Worm (Caenorhabditis elegans) whole organism, young adult: ENCODE results near the gene rab-39.

Experiments
- B0019.2 ChIP-seq: fragments of 200-800 bp; sonication (Bioruptor generic); conservative IDR thresholded peaks from 2 replicates; pipeline ENCODE4 v1.3.6; 2022; ENCODE audit warnings: missing genetic modification reagents, missing genetic modification characterization, missing compliant biosample characterization
- B0261.1 ChIP-seq: sonication (generic microtip); optimal IDR thresholded peaks from 2 replicates; lab custom pipeline; 2016; ENCODE audit warnings: mild to moderate bottlenecking, missing genetic modification characterization, moderate library complexity, missing compliant biosample characterization
- D2030.7 ChIP-seq: fragments of 200-800 bp; sonication (Bioruptor generic); IDR thresholded peaks from 2 replicates; pipeline ENCODE4 v1.3.6; 2022; ENCODE audit warnings: missing genetic modification reagents, missing genetic modification characterization, missing compliant biosample characterization
- F10E7.11 ChIP-seq: sonication (generic microtip); optimal IDR thresholded peaks from 2 replicates; lab custom pipeline; 2017; ENCODE audit warnings: mild to moderate bottlenecking, missing genetic modification characterization, moderate library complexity, missing compliant biosample characterization
- F49E8.2 ChIP-seq: sonication (generic microtip); optimal IDR thresholded peaks from 3 replicates; lab custom pipeline; 2017; ENCODE audit warnings: missing genetic modification characterization, mild to moderate bottlenecking, missing compliant biosample characterization, antibody characterized with exemption, moderate library complexity; ENCODE audit not compliant: insufficient read depth
- K12H6.12 ChIP-seq: fragments of 200-800 bp; sonication (Bioruptor generic); optimal IDR thresholded peaks from 2 replicates; lab custom pipeline; 2018; ENCODE audit warnings: mild to moderate bottlenecking, missing genetic modification characterization, missing compliant biosample characterization
- T07F8.4 ChIP-seq: sonication (generic microtip); optimal IDR thresholded peaks from 2 replicates; lab custom pipeline; 2016; ENCODE audit warnings: mild to moderate bottlenecking, missing genetic modification characterization, moderate library complexity, missing compliant biosample characterization
- T26A5.8 ChIP-seq: sonication (generic microtip); optimal IDR thresholded peaks from 2 replicates; lab custom pipeline; 2016; ENCODE audit warnings: missing genetic modification characterization, missing compliant biosample characterization
- Y53G8AR.9 ChIP-seq: fragments of 200-800 bp; sonication (Bioruptor generic); conservative IDR thresholded peaks from 2 replicates; pipeline ENCODE4 v1.3.6; 2022; ENCODE audit warnings: missing genetic modification reagents, missing genetic modification characterization, missing compliant biosample characterization
- Y56A3A.18 ChIP-seq: fragments of 200-800 bp; sonication (Bioruptor generic); IDR thresholded peaks from 2 replicates; pipeline ENCODE4 v1.3.6; 2022; ENCODE audit warnings: missing genetic modification reagents, missing genetic modification characterization, missing compliant biosample characterization
- Y67H2A.10 ChIP-seq: fragments of 200-800 bp; sonication (Bioruptor generic); conservative IDR thresholded peaks from 2 replicates; pipeline ENCODE4 v1.3.6; 2022; ENCODE audit warnings: missing genetic modification reagents, missing genetic modification characterization, missing compliant biosample characterization
- ZK185.1 ChIP-seq: sonication (generic microtip); optimal IDR thresholded peaks from 2 replicates; lab custom pipeline; 2016; ENCODE audit warnings: mild to moderate bottlenecking, missing genetic modification characterization, missing compliant biosample characterization; ENCODE audit not compliant: poor library complexity, severe bottlenecking
- aptf-3 ChIP-seq: fragments of 200-800 bp; sonication (Bioruptor generic); IDR thresholded peaks from 2 replicates; pipeline ENCODE4 v1.3.6; 2022; ENCODE audit warnings: missing genetic modification characterization, missing compliant biosample characterization
- bed-2 ChIP-seq: fragments of 200-800 bp; sonication (Bioruptor generic); IDR thresholded peaks from 2 replicates; pipeline ENCODE4 v1.3.6; 2022; ENCODE audit warnings: missing genetic modification reagents, missing genetic modification characterization, missing compliant biosample characterization
- ccch-3 ChIP-seq: fragments of 200-800 bp; sonication (Bioruptor generic); optimal IDR thresholded peaks from 2 replicates; lab custom pipeline; 2018; ENCODE audit warnings: mild to moderate bottlenecking, missing genetic modification characterization, missing compliant biosample characterization
- cebp-1 ChIP-seq, 2 experiments: fragments of 200-800 bp in 1 of 2; sonication (Bioruptor generic) in 1 of 2; sonication (generic microtip) in 1 of 2; IDR thresholded peaks in 1 of 2; optimal IDR thresholded peaks in 1 of 2; 2 replicates each; pipeline versions ENCODE4 v1.3.6 to Lab custom; 2017 to 2022; ENCODE audit warnings: missing compliant biosample characterization in 2 of 2, missing genetic modification characterization in 2 of 2, mild to moderate bottlenecking in 1 of 2, missing genetic modification reagents in 1 of 2, moderate library complexity in 1 of 2
- cebp-2 ChIP-seq: fragments of 200-800 bp; sonication (Bioruptor generic); IDR thresholded peaks from 2 replicates; pipeline ENCODE4 v1.3.6; 2022; ENCODE audit warnings: missing genetic modification characterization, missing compliant biosample characterization
- ceh-27 ChIP-seq: fragments of 200-800 bp; sonication (Bioruptor generic); optimal IDR thresholded peaks from 2 replicates; lab custom pipeline; 2018; ENCODE audit warnings: mild to moderate bottlenecking, missing genetic modification characterization, moderate library complexity, missing compliant biosample characterization
- ceh-79 ChIP-seq: sonication (generic microtip); optimal IDR thresholded peaks from 2 replicates; lab custom pipeline; 2017; ENCODE audit warnings: mild to moderate bottlenecking, missing genetic modification characterization, missing compliant biosample characterization
- ceh-91 ChIP-seq: fragments of 200-800 bp; sonication (Bioruptor generic); IDR thresholded peaks from 2 replicates; pipeline ENCODE4 v1.3.6; 2022; ENCODE audit warnings: missing genetic modification reagents, missing genetic modification characterization, missing compliant biosample characterization
- die-1 ChIP-seq: sonication (generic microtip); optimal IDR thresholded peaks from 2 replicates; lab custom pipeline; 2016; ENCODE audit warnings: missing genotype, mild to moderate bottlenecking, missing genetic modification characterization, missing compliant biosample characterization
- dox-1 ChIP-seq: fragments of 200-800 bp; sonication (Bioruptor generic); IDR thresholded peaks from 2 replicates; pipeline ENCODE4 v1.3.6; 2022; ENCODE audit warnings: missing genetic modification reagents, missing genetic modification characterization, missing compliant biosample characterization
- dpff-1 ChIP-seq: sonication (generic microtip); optimal IDR thresholded peaks from 2 replicates; lab custom pipeline; 2017; ENCODE audit warnings: mild to moderate bottlenecking, missing genetic modification characterization, missing compliant biosample characterization
- egl-44 ChIP-seq: fragments of 200-800 bp; sonication (Bioruptor generic); IDR thresholded peaks from 2 replicates; pipeline ENCODE4 v1.3.6; 2022; ENCODE audit warnings: missing genetic modification reagents, missing genetic modification characterization, missing compliant biosample characterization
- fkh-3 ChIP-seq: sonication (generic microtip); optimal IDR thresholded peaks from 2 replicates; lab custom pipeline; 2016; ENCODE audit warnings: mild to moderate bottlenecking, missing genetic modification characterization, missing compliant biosample characterization
- him-1 ChIP-seq: sonication (generic microtip); optimal IDR thresholded peaks from 2 replicates; lab custom pipeline; 2016; ENCODE audit warnings: missing genotype, missing genetic modification reagents, missing genetic modification characterization, missing compliant biosample characterization
- hlh-26 ChIP-seq: fragments of 200-800 bp; sonication (Bioruptor generic); conservative IDR thresholded peaks from 2 replicates; pipeline ENCODE4 v1.3.6; 2022; ENCODE audit warnings: missing genetic modification reagents, missing genetic modification characterization, missing compliant biosample characterization
- lin-26 ChIP-seq: fragments of 200-800 bp; sonication (Bioruptor generic); IDR thresholded peaks from 2 replicates; pipeline ENCODE4 v1.3.6; 2022; ENCODE audit warnings: missing genetic modification reagents, missing genetic modification characterization, missing compliant biosample characterization
- lin-35 ChIP-seq, 3 experiments: fragments of 150-350 bp in 2 of 3; sonication (generic microtip) in 1 of 3; optimal IDR thresholded peaks; 2 replicates each; lab custom pipeline; 2014 to 2018; ENCODE audit warnings: missing biosample characterization in 3 of 3, missing genetic modification characterization in 3 of 3, missing genetic modification reagents in 3 of 3
- lin-54 ChIP-seq: fragments of 200-800 bp; sonication (Bioruptor generic); optimal IDR thresholded peaks from 2 replicates; lab custom pipeline; 2018; ENCODE audit warnings: mild to moderate bottlenecking, missing genetic modification characterization, missing compliant biosample characterization
- madf-10 ChIP-seq: sonication (generic microtip); optimal IDR thresholded peaks from 2 replicates; lab custom pipeline; 2016; ENCODE audit warnings: mild to moderate bottlenecking, missing genetic modification characterization, missing compliant biosample characterization
- mcd-1 ChIP-seq: fragments of 200-800 bp; sonication (Bioruptor generic); IDR thresholded peaks from 2 replicates; pipeline ENCODE4 v1.3.6; 2022; ENCODE audit warnings: missing genetic modification reagents, missing genetic modification characterization, missing compliant biosample characterization
- mxl-1 ChIP-seq: sonication (generic microtip); optimal IDR thresholded peaks from 2 replicates; lab custom pipeline; 2016; ENCODE audit warnings: missing genetic modification characterization, missing compliant biosample characterization
- nfyb-1 ChIP-seq: fragments of 200-800 bp; sonication (Bioruptor generic); IDR thresholded peaks from 2 replicates; pipeline ENCODE4 v1.3.6; 2022; ENCODE audit warnings: missing genetic modification reagents, missing genetic modification characterization, missing compliant biosample characterization
- nhr-27 ChIP-seq: fragments of 200-800 bp; sonication (Bioruptor generic); optimal IDR thresholded peaks from 2 replicates; lab custom pipeline; 2018; ENCODE audit warnings: mild to moderate bottlenecking, missing genetic modification characterization, moderate library complexity, missing compliant biosample characterization
- nhr-80 ChIP-seq: sonication (generic microtip); optimal IDR thresholded peaks from 2 replicates; lab custom pipeline; 2016; ENCODE audit warnings: missing genetic modification characterization, missing compliant biosample characterization
- nhr-90 ChIP-seq: sonication (generic microtip); optimal IDR thresholded peaks from 2 replicates; lab custom pipeline; 2016; ENCODE audit warnings: missing genotype, mild to moderate bottlenecking, missing genetic modification characterization, missing compliant biosample characterization
- pbrm-1 ChIP-seq: fragments of 200-800 bp; sonication (Bioruptor generic); IDR thresholded peaks from 2 replicates; pipeline ENCODE4 v1.3.6; 2022; ENCODE audit warnings: missing genetic modification reagents, missing genetic modification characterization, missing compliant biosample characterization
- rcor-1 ChIP-seq: fragments of 200-800 bp; sonication (Bioruptor generic); IDR thresholded peaks from 2 replicates; pipeline ENCODE4 v1.3.6; 2022; ENCODE audit warnings: missing genetic modification reagents, missing genetic modification characterization, missing compliant biosample characterization
- sdz-38 ChIP-seq: sonication (generic microtip); optimal IDR thresholded peaks from 2 replicates; lab custom pipeline; 2016; ENCODE audit warnings: missing genotype, missing genetic modification characterization, missing compliant biosample characterization
- sea-2 ChIP-seq: fragments of 200-800 bp; sonication (Bioruptor generic); IDR thresholded peaks from 2 replicates; pipeline ENCODE4 v1.3.6; 2022; ENCODE audit warnings: missing genetic modification characterization, missing compliant biosample characterization
- somi-1 ChIP-seq: fragments of 200-800 bp; sonication (Bioruptor generic); optimal IDR thresholded peaks from 2 replicates; lab custom pipeline; 2018; ENCODE audit warnings: mild to moderate bottlenecking, missing genetic modification characterization, missing compliant biosample characterization
- tbx-9 ChIP-seq: sonication (generic microtip); optimal IDR thresholded peaks from 2 replicates; lab custom pipeline; 2016; ENCODE audit warnings: borderline replicate concordance, missing genetic modification characterization, inconsistent platforms, missing compliant biosample characterization
- unc-62 ChIP-seq: fragments of 150-350 bp; optimal IDR thresholded peaks from 2 replicates; lab custom pipeline; 2014; ENCODE audit warnings: missing biosample characterization, missing genetic modification reagents, missing genetic modification characterization
- zfh-2 ChIP-seq: fragments of 200-800 bp; sonication (Bioruptor generic); conservative IDR thresholded peaks from 2 replicates; pipeline ENCODE4 v1.3.6; 2022; ENCODE audit warnings: missing genetic modification reagents, missing genetic modification characterization, missing compliant biosample characterization
- ztf-18 ChIP-seq: sonication (generic microtip); optimal IDR thresholded peaks from 2 replicates; lab custom pipeline; 2016; ENCODE audit warnings: missing genotype, mild to moderate bottlenecking, missing genetic modification characterization, missing compliant biosample characterization
- ztf-22 ChIP-seq: fragments of 200-800 bp; sonication (Bioruptor generic); optimal IDR thresholded peaks from 2 replicates; lab custom pipeline; 2018; ENCODE audit warnings: mild to moderate bottlenecking, missing genetic modification characterization, moderate library complexity, missing compliant biosample characterization
- ztf-28 ChIP-seq: fragments of 200-800 bp; sonication (Bioruptor generic); IDR thresholded peaks from 2 replicates; pipeline ENCODE4 v1.3.6; 2022; ENCODE audit warnings: missing genetic modification reagents, missing genetic modification characterization, missing compliant biosample characterization
- ztf-6 ChIP-seq: fragments of 200-800 bp; sonication (Bioruptor generic); IDR thresholded peaks from 2 replicates; pipeline ENCODE4 v1.3.6; 2022; ENCODE audit warnings: missing genetic modification reagents, missing genetic modification characterization, missing compliant biosample characterization

The rab-39 gene

DNA sequence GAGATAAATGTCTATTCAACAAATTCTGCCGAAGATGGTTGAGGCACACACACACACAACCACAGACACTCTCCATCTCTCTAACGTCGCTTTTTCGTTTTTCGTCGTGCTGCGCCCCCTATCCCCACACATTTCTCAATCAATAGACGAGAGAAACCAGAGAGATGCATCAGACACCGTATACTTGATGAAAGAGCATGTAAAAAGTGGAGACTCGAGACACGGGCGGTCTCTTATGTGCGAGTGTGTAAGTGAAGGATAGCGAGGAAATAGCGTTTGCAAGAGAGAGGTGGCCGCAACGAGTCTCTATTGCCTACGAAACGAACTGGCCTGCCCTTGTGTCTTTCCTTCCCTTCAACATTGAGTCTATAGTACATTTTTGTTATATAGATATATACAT, 39.9 kb downstream of the rab-39 start:
- TF ChIP-seq ztf-18 (tag; lab: Kevin White, UChicago) (peak; percentile 64), somi-1 (GFP tag; lab: Kevin White, UChicago) (peak; percentile 73), ztf-6 (0 out of 2 replicates have a peak, but pooled peaks have one; percentile 39), dpff-1 (tag; lab: Kevin White, UChicago) (no peak), nhr-27 (no peak), unc-62 (GFP tag; lab: Kevin White, UChicago) (peak; percentile 63), hlh-26 (GFP tag; lab: Robert Waterston, UW) (no peak), F49E8.2 (tag; lab: Kevin White, UChicago) (no peak), ceh-79 (no peak), K12H6.12 (tag; lab: Kevin White, UChicago) (peak; percentile 89), ztf-28 (GFP tag; lab: Robert Waterston, UW) (no peak), cebp-2 (peak; percentile 78; the same call in 1 of the 2 replicates), die-1 (tag; lab: Kevin White, UChicago) (peak; percentile 32), nfyb-1 (peak; percentile 91), ztf-22 (GFP tag; lab: Kevin White, UChicago) (peak; percentile 40), ccch-3 (GFP tag; lab: Kevin White, UChicago) (no peak), B0019.2 (GFP tag; lab: Robert Waterston, UW) (no peak), rcor-1 (GFP tag; lab: Robert Waterston, UW) (peak; percentile 58; the same call in 1 of the 2 replicates), Y56A3A.18 (GFP tag; lab: Robert Waterston, UW) (0 out of 2 replicates have a peak, but pooled peaks have one; percentile 31), bed-2 (GFP tag; lab: Robert Waterston, UW) (no peak), F10E7.11 (tag; lab: Kevin White, UChicago) (no peak), T26A5.8 (no peak), sdz-38 (tag; lab: Kevin White, UChicago) (no peak), ceh-91 (GFP tag; lab: Robert Waterston, UW) (no peak), Y53G8AR.9 (GFP tag; lab: Robert Waterston, UW) (peak; percentile 81), Y67H2A.10 (no peak), nhr-80 (tag; lab: Kevin White, UChicago) (peak; percentile 98), dox-1 (GFP tag; lab: Robert Waterston, UW) (peak; percentile 89), mxl-1 (no peak), T07F8.4 (tag; lab: Kevin White, UChicago) (no peak), egl-44 (0 out of 2 replicates have a peak, but pooled peaks have one; percentile 67), mcd-1 (GFP tag; lab: Robert Waterston, UW) (peak; percentile 66), aptf-3 (no peak), B0261.1 (no peak), sea-2 (GFP tag; lab: Robert Waterston, UW) (no peak), zfh-2 (GFP tag; lab: Robert Waterston, UW) (peak; percentile 94), ZK185.1 (tag; lab: Kevin White, UChicago) (peak; percentile 87), ceh-27 (GFP tag; lab: Kevin White, UChicago) (peak; percentile 81), him-1 (no peak), madf-10 (tag; lab: Kevin White, UChicago) (peak; percentile 77), D2030.7 (GFP tag; lab: Robert Waterston, UW) (no peak), lin-35 (GFP tag; optimal IDR thresholded peaks at IDR 0.05; lab: Kevin White, UChicago) (peak in 1 of 3 experiments; percentile 82), lin-26 (GFP tag; lab: Robert Waterston, UW) (peak; percentile 63), nhr-90 (tag; lab: Kevin White, UChicago) (peak; percentile 50), tbx-9 (tag; lab: Kevin White, UChicago) (no peak), lin-54 (peak; percentile 67), fkh-3 (tag; lab: Kevin White, UChicago) (no peak), cebp-1 (GFP tag; IDR thresholded peaks at IDR 0.05; lab: Robert Waterston, UW) (peak; percentile 69), cebp-1 (tag; optimal IDR thresholded peaks at IDR 0.05; lab: Kevin White, UChicago) (peak; percentile 91), pbrm-1 (GFP tag; lab: Robert Waterston, UW) (peak; percentile 70; the same call in 1 of the 2 replicates)
